Worm (Caenorhabditis elegans) whole organism, early embryonic: ENCODE results near the gene str-116.

Experiments
- B0310.2 ChIP-seq: sonication (generic microtip); optimal IDR thresholded peaks from 2 replicates; lab custom pipeline; 2016; ENCODE audit warnings: mild to moderate bottlenecking, missing genetic modification characterization, missing compliant biosample characterization
- F13C5.2 ChIP-seq: sonication (generic microtip); optimal IDR thresholded peaks from 2 replicates; lab custom pipeline; 2017; ENCODE audit warnings: mild to moderate bottlenecking, missing genetic modification characterization, inconsistent platforms, missing compliant biosample characterization
- aly-1 ChIP-seq: sonication (generic microtip); optimal IDR thresholded peaks from 2 replicates; lab custom pipeline; 2016; ENCODE audit warnings: missing genetic modification characterization, missing compliant biosample characterization
- ama-1 ChIP-seq: fragments of 150-350 bp; optimal IDR thresholded peaks from 2 replicates; lab custom pipeline; 2014
- ceh-13 ChIP-seq: fragments of 200-800 bp; sonication (Bioruptor generic); optimal IDR thresholded peaks from 2 replicates; lab custom pipeline; 2018; ENCODE audit warnings: mild to moderate bottlenecking, missing genetic modification characterization, missing compliant biosample characterization
- ceh-36 ChIP-seq: sonication (generic microtip); optimal IDR thresholded peaks from 2 replicates; lab custom pipeline; 2016; ENCODE audit warnings: missing genetic modification characterization, inconsistent platforms, missing compliant biosample characterization
- ets-7 ChIP-seq: sonication (generic microtip); optimal IDR thresholded peaks from 2 replicates; lab custom pipeline; 2016; ENCODE audit warnings: missing genotype, missing genetic modification characterization, missing compliant biosample characterization
- flt-1 ChIP-seq: fragments of 200-800 bp; sonication (Bioruptor generic); IDR thresholded peaks from 2 replicates; pipeline ENCODE4 v1.3.6; 2022; ENCODE audit warnings: missing genetic modification characterization, missing compliant biosample characterization
- hmbx-1 ChIP-seq: sonication (generic microtip); optimal IDR thresholded peaks from 2 replicates; lab custom pipeline; 2016; ENCODE audit warnings: mild to moderate bottlenecking, missing genetic modification characterization, missing compliant biosample characterization
- hmg-4 ChIP-seq: fragments of 200-800 bp; sonication (Bioruptor generic); optimal IDR thresholded peaks from 2 replicates; lab custom pipeline; 2018; ENCODE audit warnings: mild to moderate bottlenecking, missing genetic modification characterization, missing compliant biosample characterization
- hnd-1 ChIP-seq: sonication (generic microtip); optimal IDR thresholded peaks from 2 replicates; lab custom pipeline; 2016; ENCODE audit warnings: missing genetic modification characterization, missing compliant biosample characterization
- pes-1 ChIP-seq: fragments of 200-800 bp; sonication (Bioruptor generic); IDR thresholded peaks from 2 replicates; pipeline ENCODE4 v1.3.6; 2022; ENCODE audit warnings: missing genetic modification reagents, missing genetic modification characterization, missing compliant biosample characterization
- scrt-1 ChIP-seq: fragments of 200-800 bp; sonication (Bioruptor generic); IDR thresholded peaks from 2 replicates; pipeline ENCODE4 v1.3.6; 2022; ENCODE audit warnings: missing genetic modification characterization, missing compliant biosample characterization
- sea-1 ChIP-seq: fragments of 200-800 bp; sonication (Bioruptor generic); conservative IDR thresholded peaks from 2 replicates; pipeline ENCODE4 v1.3.6; 2022; ENCODE audit warnings: missing genetic modification characterization, missing compliant biosample characterization
- tbx-11 ChIP-seq: fragments of 200-800 bp; sonication (Bioruptor generic); IDR thresholded peaks from 2 replicates; pipeline ENCODE4 v1.3.6; 2022; ENCODE audit warnings: missing genetic modification characterization, missing compliant biosample characterization
- tbx-37 ChIP-seq: fragments of 200-800 bp; sonication (Bioruptor generic); conservative IDR thresholded peaks from 2 replicates; pipeline ENCODE4 v1.3.6; 2022; ENCODE audit warnings: missing genetic modification reagents, missing genetic modification characterization, missing compliant biosample characterization
- tra-4 ChIP-seq: sonication (generic microtip); optimal IDR thresholded peaks from 2 replicates; lab custom pipeline; 2017; ENCODE audit warnings: missing genetic modification characterization, missing compliant biosample characterization

str-116 gene

DNA sequence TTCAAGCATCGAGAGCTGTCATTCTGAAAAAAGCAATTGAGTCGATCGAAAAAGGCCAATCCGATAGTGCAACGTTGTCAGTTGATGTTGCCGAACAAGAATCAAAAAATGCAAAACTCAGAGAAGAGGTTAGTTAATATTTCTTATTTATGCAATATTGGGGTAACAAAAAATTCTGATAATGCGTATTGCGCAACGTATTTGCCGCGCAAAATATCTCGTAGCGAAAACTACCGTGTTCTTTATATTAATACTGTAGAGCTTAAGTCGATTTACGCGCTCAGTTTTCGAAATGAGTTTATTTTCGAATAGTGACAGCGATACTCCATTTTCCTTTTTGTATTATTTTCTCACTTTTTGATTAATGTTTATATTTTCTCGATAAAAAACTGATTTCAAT lies 21.8 kb upstream of the str-116 start:
- TF ChIP-seq flt-1 (GFP tag; lab: Robert Waterston, UW) (no peak), tra-4 (tag; lab: Kevin White, UChicago) (no peak), sea-1 (GFP tag; lab: Robert Waterston, UW) (no peak), ets-7 (tag; lab: Kevin White, UChicago) (no peak), aly-1 (tag; lab: Kevin White, UChicago) (no peak), ceh-36 (tag; lab: Kevin White, UChicago) (no peak), pes-1 (no peak), hmbx-1 (tag; lab: Kevin White, UChicago) (no peak), ceh-13 (GFP tag; lab: Kevin White, UChicago) (no peak), hnd-1 (tag; lab: Kevin White, UChicago) (no peak), F13C5.2 (no peak), tbx-11 (GFP tag; lab: Robert Waterston, UW) (no peak), tbx-37 (no peak), hmg-4 (no peak), ama-1 (no peak), B0310.2 (tag; lab: Kevin White, UChicago) (no peak), scrt-1 (GFP tag; lab: Robert Waterston, UW) (no peak)

DNA sequence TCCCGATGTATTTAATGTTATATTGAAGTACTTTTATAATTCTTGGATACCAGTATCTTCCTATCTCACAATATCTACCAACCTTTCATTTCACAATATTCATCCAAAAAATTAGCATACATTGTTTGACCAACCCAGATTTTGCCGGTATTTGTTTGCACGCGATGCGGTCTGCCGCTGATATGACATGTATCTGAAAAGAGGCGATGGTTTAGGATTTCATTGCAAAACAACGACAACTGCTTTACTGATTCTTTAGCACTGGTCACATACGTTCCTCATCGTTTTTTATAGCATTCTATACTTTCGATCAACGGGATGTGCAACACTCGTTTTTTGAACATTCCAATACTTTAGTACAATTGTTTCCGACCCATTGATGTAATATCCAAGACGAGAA lies 18.9 kb upstream of the str-116 start, which contains the start of gene mam-4:
Gene mam-4 (plus strand): TSS at position 301 of the 400 bp plus-strand sequence.
- TF ChIP-seq hmg-4 (no peak), ets-7 (tag; lab: Kevin White, UChicago) (no peak), ceh-13 (GFP tag; lab: Kevin White, UChicago) (no peak), F13C5.2 (no peak), hnd-1 (tag; lab: Kevin White, UChicago) (no peak), ama-1 (no peak)

DNA sequence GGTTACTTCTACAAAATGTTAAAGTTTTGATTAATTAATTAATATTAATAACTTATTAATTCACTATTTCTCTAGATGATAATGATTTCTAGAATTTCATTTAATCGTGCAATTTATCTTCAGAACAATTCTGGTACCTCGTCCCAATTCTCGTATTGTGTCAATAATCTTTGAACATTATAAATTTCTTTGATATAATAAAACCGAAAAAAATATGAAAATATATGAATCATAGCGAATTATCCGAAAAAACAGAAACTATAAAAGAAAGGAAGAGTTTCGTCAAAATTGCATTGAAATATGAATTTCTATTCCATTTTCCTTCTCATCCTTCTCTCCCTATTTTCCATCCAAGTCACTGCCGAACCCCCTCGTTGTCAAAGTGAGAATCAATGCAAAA lies 16.0 kb upstream of the str-116 start, which contains the start of gene T19B10.12:
Gene T19B10.12 (plus strand): TSS at position 301 of the 400 bp plus-strand sequence.
- TF ChIP-seq F13C5.2 (no peak), tra-4 (tag; lab: Kevin White, UChicago) (no peak), ama-1 (no peak), aly-1 (tag; lab: Kevin White, UChicago) (no peak), scrt-1 (GFP tag; lab: Robert Waterston, UW) (no peak), ets-7 (tag; lab: Kevin White, UChicago) (no peak), tbx-37 (no peak), pes-1 (no peak), B0310.2 (tag; lab: Kevin White, UChicago) (no peak), hnd-1 (tag; lab: Kevin White, UChicago) (no peak), flt-1 (GFP tag; lab: Robert Waterston, UW) (no peak)

DNA sequence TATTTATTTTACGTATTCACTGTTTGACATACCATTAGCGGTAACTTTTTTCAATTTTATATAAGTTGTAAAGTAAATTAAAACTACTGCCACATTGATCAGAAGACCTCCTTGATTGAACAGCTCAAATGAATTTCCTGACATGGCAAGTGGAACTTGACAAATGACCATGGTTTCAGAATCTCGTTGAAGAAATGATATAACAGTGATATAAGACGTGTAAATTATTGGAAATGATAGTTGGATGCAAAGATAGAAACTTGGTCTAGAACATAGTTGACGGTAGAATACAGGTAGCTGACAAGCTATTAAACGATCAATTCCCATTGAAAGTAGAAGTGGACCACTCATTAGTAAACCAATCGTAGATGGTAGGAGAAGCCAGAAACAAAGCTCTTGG lies 15.0 kb upstream of the str-116 start:
- TF ChIP-seq pes-1 (no peak), ets-7 (tag; lab: Kevin White, UChicago) (no peak), aly-1 (tag; lab: Kevin White, UChicago) (no peak), ceh-36 (tag; lab: Kevin White, UChicago) (no peak), B0310.2 (tag; lab: Kevin White, UChicago) (no peak), flt-1 (GFP tag; lab: Robert Waterston, UW) (no peak), tbx-37 (no peak)

DNA sequence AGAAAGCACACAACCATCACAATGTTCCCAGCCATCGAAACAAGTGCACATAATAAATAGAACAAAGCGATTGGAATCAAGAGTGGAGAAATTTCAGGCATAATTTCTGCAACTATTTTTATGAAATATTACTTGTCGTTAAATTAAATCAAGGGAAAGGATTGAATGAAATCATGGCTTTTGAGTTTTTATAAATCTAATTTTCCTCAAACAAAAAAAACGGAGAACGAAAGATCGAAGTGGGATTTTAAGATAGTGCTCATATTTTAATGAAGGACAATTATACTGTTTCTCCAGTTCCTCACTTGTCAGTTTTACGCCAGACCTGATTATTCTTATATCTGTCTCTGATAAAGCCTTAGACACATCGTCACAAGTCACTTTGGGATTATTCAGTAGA lies 14.4 kb upstream of the str-116 start, which contains the start of gene srsx-33:
Gene srsx-33 (minus strand): TSS at position 101 of the 400 bp plus-strand sequence.
- no peak for TF ChIP-seq hmg-4
- no peak for TF ChIP-seq tra-4 (tag; lab: Kevin White, UChicago)
- TF ChIP-seq scrt-1 (GFP tag; lab: Robert Waterston, UW) = no peak
- TF ChIP-seq pes-1 = no peak
- no peak for TF ChIP-seq ets-7 (tag; lab: Kevin White, UChicago)
- no peak for TF ChIP-seq hmbx-1 (tag; lab: Kevin White, UChicago)
- no peak for TF ChIP-seq F13C5.2
- TF ChIP-seq tbx-37 = no peak

DNA sequence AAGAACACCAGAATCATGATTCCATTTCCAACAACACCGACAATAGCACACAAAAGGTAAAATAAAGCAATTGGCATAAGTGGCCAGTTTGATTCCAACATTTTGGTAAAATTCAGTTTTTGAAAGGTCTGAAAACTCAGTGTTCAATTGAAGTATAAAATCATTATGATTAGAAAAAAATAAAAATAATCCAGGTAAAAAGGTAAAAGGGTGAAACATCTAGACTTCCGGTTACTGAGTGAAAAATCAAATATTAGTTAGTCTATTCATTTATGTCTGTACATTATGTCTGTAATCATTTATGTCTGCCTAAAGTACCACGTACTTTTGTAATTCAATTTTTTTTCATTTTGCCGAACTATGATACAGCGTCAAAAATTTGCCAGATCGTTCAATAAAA lies 11.8 kb upstream of the str-116 start, which contains the start of gene srsx-31:
Gene srsx-31 (minus strand): TSS at position 101 of the 400 bp plus-strand sequence.
- TF ChIP-seq ceh-36 (tag; lab: Kevin White, UChicago) (no peak), hmg-4 (no peak), tbx-37 (no peak), B0310.2 (tag; lab: Kevin White, UChicago) (no peak), sea-1 (GFP tag; lab: Robert Waterston, UW) (no peak), ets-7 (tag; lab: Kevin White, UChicago) (no peak), flt-1 (GFP tag; lab: Robert Waterston, UW) (no peak), scrt-1 (GFP tag; lab: Robert Waterston, UW) (no peak), ama-1 (no peak), pes-1 (no peak), ceh-13 (GFP tag; lab: Kevin White, UChicago) (no peak), hnd-1 (tag; lab: Kevin White, UChicago) (no peak), hmbx-1 (tag; lab: Kevin White, UChicago) (no peak), F13C5.2 (no peak), tbx-11 (GFP tag; lab: Robert Waterston, UW) (no peak)

DNA sequence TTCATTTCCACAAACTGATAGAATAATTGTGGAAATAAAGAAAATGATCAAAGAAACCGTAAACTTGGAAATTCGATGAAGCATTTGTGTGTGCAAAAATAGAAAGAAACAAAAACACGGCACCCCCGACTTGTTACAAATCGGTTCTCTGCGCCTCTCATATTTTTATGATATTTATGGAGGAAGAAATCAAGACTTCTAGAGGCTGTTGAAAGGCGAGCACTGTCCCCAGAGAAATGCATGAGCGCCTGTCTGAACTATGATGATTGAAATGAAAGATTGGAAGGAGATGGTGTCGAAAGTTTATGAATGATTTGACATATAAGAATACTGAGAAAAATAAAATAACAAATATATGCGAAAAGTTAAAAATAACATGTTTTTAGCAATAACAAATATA lies 7.9 kb upstream of the str-116 start, which contains the start of gene lgc-36:
Gene lgc-36 (minus strand): TSS at position 101 of the 400 bp plus-strand sequence.
- TF ChIP-seq scrt-1 (GFP tag; lab: Robert Waterston, UW) (no peak), hmbx-1 (tag; lab: Kevin White, UChicago) (no peak), aly-1 (tag; lab: Kevin White, UChicago) (no peak), flt-1 (GFP tag; lab: Robert Waterston, UW) (no peak), ama-1 (no peak), hmg-4 (no peak), pes-1 (no peak), B0310.2 (tag; lab: Kevin White, UChicago) (no peak), tbx-37 (no peak), tra-4 (tag; lab: Kevin White, UChicago) (no peak), ceh-13 (GFP tag; lab: Kevin White, UChicago) (no peak), F13C5.2 (no peak), ceh-36 (tag; lab: Kevin White, UChicago) (no peak), tbx-11 (GFP tag; lab: Robert Waterston, UW) (no peak), hnd-1 (tag; lab: Kevin White, UChicago) (no peak), ets-7 (tag; lab: Kevin White, UChicago) (no peak), sea-1 (GFP tag; lab: Robert Waterston, UW) (no peak)
